Fruit fly (Drosophila melanogaster) whole organism, embryonic: ENCODE results near the gene CG10948.

Source experiments
- Atf3 ChIP-seq: fragments of 200-800 bp; sonication (Bioruptor generic); optimal IDR thresholded peaks from 3 replicates; lab custom pipeline; 2016; ENCODE audit warnings: missing biosample characterization, missing genetic modification characterization
- Awh ChIP-seq: fragments of 200-800 bp; sonication (Bioruptor generic); IDR thresholded peaks from 2 replicates; pipeline ENCODE4, ENCODE4 v1.3.6; 2022; ENCODE audit warnings: missing biosample characterization, missing genetic modification characterization
- Bgb ChIP-seq: fragments of 200-800 bp; sonication (Bioruptor generic); IDR thresholded peaks from 2 replicates; pipeline ENCODE4 v1.3.6; 2022; ENCODE audit warnings: missing biosample characterization, missing genetic modification characterization; ENCODE audit not compliant: partially characterized antibody
- CG12104 ChIP-seq: fragments of 200-800 bp; sonication (Bioruptor generic); optimal IDR thresholded peaks from 3 replicates; lab custom pipeline; 2016; ENCODE audit warnings: missing biosample characterization, missing genetic modification characterization
- CG12236 ChIP-seq: fragments of 200-800 bp; sonication (Bioruptor generic); optimal IDR thresholded peaks from 2 replicates; lab custom pipeline; 2016; ENCODE audit warnings: missing biosample characterization, missing genetic modification characterization
- CG13287 ChIP-seq: fragments of 200-800 bp; sonication (Bioruptor generic); IDR thresholded peaks from 2 replicates; pipeline ENCODE4 v1.3.6; 2022; ENCODE audit warnings: missing biosample characterization, missing genetic modification characterization; ENCODE audit not compliant: partially characterized antibody
- CG1529 ChIP-seq: fragments of 200-800 bp; sonication (Bioruptor generic); optimal IDR thresholded peaks from 3 replicates; lab custom pipeline; 2018; ENCODE audit warnings: missing biosample characterization, missing genetic modification characterization
- CG16813 ChIP-seq: fragments of 200-800 bp; sonication (Bioruptor generic); IDR thresholded peaks from 3 replicates; pipeline ENCODE4 v1.3.6; 2022; ENCODE audit warnings: missing biosample characterization, missing genetic modification characterization; ENCODE audit not compliant: partially characterized antibody
- CG34376 ChIP-seq: fragments of 200-800 bp; sonication (Bioruptor generic); optimal IDR thresholded peaks from 2 replicates; lab custom pipeline; 2018; ENCODE audit warnings: missing biosample characterization, mild to moderate bottlenecking, missing genetic modification characterization
- CG4328 ChIP-seq: fragments of 200-800 bp; sonication (Bioruptor generic); optimal IDR thresholded peaks from 3 replicates; lab custom pipeline; 2017; ENCODE audit warnings: missing biosample characterization, missing genetic modification reagents, missing genetic modification characterization
- CG4617 ChIP-seq: fragments of 200-800 bp; sonication (Bioruptor generic); optimal IDR thresholded peaks from 3 replicates; lab custom pipeline; 2016; ENCODE audit warnings: missing biosample characterization, missing genetic modification characterization, borderline replicate concordance
- CG4854 ChIP-seq: fragments of 200-800 bp; sonication (Bioruptor generic); optimal IDR thresholded peaks from 2 replicates; lab custom pipeline; 2016; ENCODE audit warnings: missing biosample characterization, missing genetic modification characterization, inconsistent platforms
- CG6813 ChIP-seq: fragments of 200-800 bp; sonication (Bioruptor generic); optimal IDR thresholded peaks from 2 replicates; lab custom pipeline; 2017; ENCODE audit warnings: missing biosample characterization, missing genetic modification characterization, mild to moderate bottlenecking, moderate library complexity, missing genetic modification reagents
- CG7963 ChIP-seq: fragments of 200-800 bp; sonication (Bioruptor generic); IDR thresholded peaks from 3 replicates; pipeline ENCODE4 v1.3.6; 2022; ENCODE audit warnings: missing biosample characterization, missing genetic modification characterization; ENCODE audit not compliant: partially characterized antibody
- CG8290 ChIP-seq, 3 experiments: fragments of 200-800 bp; sonication (Bioruptor generic); optimal IDR thresholded peaks; 2 replicates each; lab custom pipeline; 2016 to 2019; ENCODE audit warnings: missing biosample characterization in 3 of 3, missing genetic modification characterization in 3 of 3, mild to moderate bottlenecking in 2 of 3, moderate library complexity in 1 of 3
- CoRest ChIP-seq: fragments of 200-800 bp; sonication (Bioruptor generic); optimal IDR thresholded peaks from 3 replicates; lab custom pipeline; 2018; ENCODE audit warnings: missing biosample characterization, mild to moderate bottlenecking, missing genetic modification characterization, moderate library complexity
- Dip3 ChIP-seq: fragments of 200-800 bp; sonication (Bioruptor generic); optimal IDR thresholded peaks from 3 replicates; lab custom pipeline; 2016; ENCODE audit warnings: missing biosample characterization, missing genetic modification characterization
- ERR ChIP-seq: fragments of 200-800 bp; sonication (Bioruptor generic); optimal IDR thresholded peaks from 2 replicates; lab custom pipeline; 2016; ENCODE audit warnings: missing biosample characterization, missing genetic modification characterization
- Ets65A ChIP-seq: fragments of 200-800 bp; sonication (Bioruptor generic); peaks from one replicate; lab custom pipeline; 2016; ENCODE audit warnings: missing biosample characterization, missing genetic modification characterization
- Gug ChIP-seq: fragments of 200-800 bp; sonication (Bioruptor generic); IDR thresholded peaks from 4 replicates; pipeline ENCODE4 v1.3.6; 2022; ENCODE audit warnings: missing biosample characterization, missing genetic modification characterization
- Hr78 ChIP-seq, 2 experiments: fragments of 200-800 bp in 1 of 2; fragments of >200 bp in 1 of 2; sonication (Bioruptor generic) in 1 of 2; optimal IDR thresholded peaks; 2 replicates each; lab custom pipeline; 2017 to 2019; ENCODE audit warnings: missing biosample characterization in 2 of 2, missing genetic modification characterization in 2 of 2, mild to moderate bottlenecking in 1 of 2, moderate library complexity in 1 of 2
- MESR4 ChIP-seq: fragments of 200-800 bp; sonication (Bioruptor generic); optimal IDR thresholded peaks from 2 replicates; lab custom pipeline; 2018; ENCODE audit warnings: missing biosample characterization, mild to moderate bottlenecking, missing genetic modification characterization, moderate library complexity
- Max ChIP-seq: fragments of 200-800 bp; sonication (Bioruptor generic); optimal IDR thresholded peaks from 2 replicates; lab custom pipeline; 2016; ENCODE audit warnings: missing biosample characterization, mild to moderate bottlenecking, missing genetic modification characterization
- Nf-YC ChIP-seq: fragments of 200-800 bp; optimal IDR thresholded peaks from 3 replicates; lab custom pipeline; 2019; ENCODE audit warnings: missing biosample characterization, mild to moderate bottlenecking, missing genetic modification characterization, moderate library complexity
- Oli ChIP-seq: fragments of 200-800 bp; sonication (Bioruptor generic); optimal IDR thresholded peaks from 2 replicates; lab custom pipeline; 2018; ENCODE audit warnings: missing biosample characterization, mild to moderate bottlenecking, missing genetic modification characterization, moderate library complexity
- Vsx1 ChIP-seq: fragments of 200-800 bp; sonication (Bioruptor generic); optimal IDR thresholded peaks from 2 replicates; lab custom pipeline; 2017; ENCODE audit warnings: missing biosample characterization, mild to moderate bottlenecking, missing genetic modification characterization, missing genetic modification reagents
- al ChIP-seq: fragments of 200-800 bp; sonication (Bioruptor generic); IDR thresholded peaks from 2 replicates; pipeline ENCODE4 v1.3.6; 2022; ENCODE audit warnings: missing biosample characterization, missing genetic modification characterization
- bbx ChIP-seq: fragments of 200-800 bp; sonication (Bioruptor generic); IDR thresholded peaks from 2 replicates; pipeline ENCODE4 v1.3.6; 2022; ENCODE audit warnings: missing biosample characterization, missing genetic modification characterization; ENCODE audit not compliant: partially characterized antibody
- chn ChIP-seq: fragments of 200-800 bp; sonication (Bioruptor generic); optimal IDR thresholded peaks from 2 replicates; lab custom pipeline; 2016; ENCODE audit warnings: missing biosample characterization, missing genetic modification characterization
- crol ChIP-seq: fragments of 200-800 bp; sonication (Bioruptor generic); IDR thresholded peaks from 2 replicates; pipeline ENCODE4 v1.3.6; 2022; ENCODE audit warnings: missing biosample characterization, missing genetic modification characterization
- cwo ChIP-seq: fragments of 200-800 bp; sonication (Bioruptor generic); optimal IDR thresholded peaks from 3 replicates; lab custom pipeline; 2017; ENCODE audit warnings: missing biosample characterization, missing genetic modification characterization, mild to moderate bottlenecking, moderate library complexity, missing genetic modification reagents
- exex ChIP-seq: fragments of 200-800 bp; sonication (Bioruptor generic); optimal IDR thresholded peaks from 4 replicates; lab custom pipeline; 2018; ENCODE audit warnings: missing biosample characterization, mild to moderate bottlenecking, missing genetic modification characterization, moderate library complexity
- fd102C ChIP-seq: fragments of 200-800 bp; sonication (Bioruptor generic); optimal IDR thresholded peaks from 2 replicates; lab custom pipeline; 2018; ENCODE audit warnings: missing biosample characterization, mild to moderate bottlenecking, missing genetic modification characterization, moderate library complexity
- fd3F ChIP-seq: fragments of 200-800 bp; sonication (Bioruptor generic); optimal IDR thresholded peaks from 2 replicates; lab custom pipeline; 2018; ENCODE audit warnings: missing biosample characterization, mild to moderate bottlenecking, missing genetic modification characterization, moderate library complexity
- gce ChIP-seq: fragments of 200-800 bp; sonication (Bioruptor generic); IDR thresholded peaks from 3 replicates; pipeline ENCODE4 v1.3.6; 2022; ENCODE audit warnings: missing biosample characterization, missing genetic modification characterization
- gt ChIP-seq: fragments of 200-800 bp; sonication (Bioruptor generic); IDR thresholded peaks from 2 replicates; pipeline ENCODE4 v1.3.6; 2022; ENCODE audit warnings: missing biosample characterization, missing genetic modification characterization
- knrl ChIP-seq: fragments of 200-800 bp; sonication (Bioruptor generic); IDR thresholded peaks from 3 replicates; pipeline ENCODE4 v1.3.6; 2022; ENCODE audit warnings: missing biosample characterization, missing genetic modification characterization; ENCODE audit not compliant: partially characterized antibody
- lbe ChIP-seq: fragments of 200-800 bp; sonication (Bioruptor generic); optimal IDR thresholded peaks from 2 replicates; lab custom pipeline; 2016; ENCODE audit warnings: missing biosample characterization, mild to moderate bottlenecking, missing genetic modification characterization
- nerfin-1 ChIP-seq: fragments of 200-800 bp; sonication (Bioruptor generic); optimal IDR thresholded peaks from 3 replicates; lab custom pipeline; 2019; ENCODE audit warnings: missing biosample characterization, mild to moderate bottlenecking, missing genetic modification characterization, moderate library complexity
- pzg ChIP-seq: fragments of 200-800 bp; sonication (Bioruptor generic); optimal IDR thresholded peaks from 3 replicates; lab custom pipeline; 2018; ENCODE audit warnings: missing biosample characterization, mild to moderate bottlenecking, missing genetic modification characterization, moderate library complexity
- ro ChIP-seq: fragments of 200-800 bp; sonication (Bioruptor generic); IDR thresholded peaks from 2 replicates; pipeline ENCODE4 v1.3.6; 2022; ENCODE audit warnings: missing biosample characterization, missing genetic modification characterization
- run ChIP-seq: fragments of 200-800 bp; sonication (Bioruptor generic); optimal IDR thresholded peaks from 3 replicates; lab custom pipeline; 2018; ENCODE audit warnings: missing biosample characterization, mild to moderate bottlenecking, missing genetic modification characterization
- sqz ChIP-seq: fragments of 200-800 bp; sonication (Bioruptor generic); optimal IDR thresholded peaks from 3 replicates; lab custom pipeline; 2018; ENCODE audit warnings: missing biosample characterization, mild to moderate bottlenecking, missing genetic modification characterization
- sug ChIP-seq: fragments of 200-800 bp; optimal IDR thresholded peaks from 2 replicates; lab custom pipeline; 2019; ENCODE audit warnings: missing biosample characterization, mild to moderate bottlenecking, missing genetic modification characterization, moderate library complexity
- tna ChIP-seq: fragments of 200-800 bp; sonication (Bioruptor generic); IDR thresholded peaks from 2 replicates; pipeline ENCODE4 v1.3.6; 2022; ENCODE audit warnings: missing biosample characterization, missing genetic modification characterization; ENCODE audit not compliant: partially characterized antibody
- toy ChIP-seq: fragments of 200-800 bp; sonication (Bioruptor generic); IDR thresholded peaks from 2 replicates; pipeline ENCODE4 v1.3.6; 2022; ENCODE audit warnings: missing biosample characterization, missing genetic modification characterization
- zen2 ChIP-seq: fragments of 200-800 bp; sonication (Bioruptor generic); IDR thresholded peaks from 3 replicates; pipeline ENCODE4 v1.3.6; 2022; ENCODE audit warnings: missing biosample characterization, missing genetic modification characterization; ENCODE audit not compliant: partially characterized antibody

Gene CG10948

dm6 chr3L:12828532-12828931, 21.4 kb downstream of the CG10948 start (continued):
- no peak for TF ChIP-seq Max (GFP tag; lab: Kevin White, UChicago)
- no peak for TF ChIP-seq run (tag; lab: Kevin White, UChicago)
- no peak for TF ChIP-seq Vsx1
- peak; percentile 77 for TF ChIP-seq exex (tag; lab: Kevin White, UChicago)
- TF ChIP-seq Hr78 (GFP tag; optimal IDR thresholded peaks at IDR 0.05; lab: Kevin White, UChicago), result peak in 1 of 2 experiments; percentile 34
- TF ChIP-seq zen2, result no peak
- TF ChIP-seq nerfin-1 (tag; lab: Kevin White, UChicago), result no peak

DNA sequence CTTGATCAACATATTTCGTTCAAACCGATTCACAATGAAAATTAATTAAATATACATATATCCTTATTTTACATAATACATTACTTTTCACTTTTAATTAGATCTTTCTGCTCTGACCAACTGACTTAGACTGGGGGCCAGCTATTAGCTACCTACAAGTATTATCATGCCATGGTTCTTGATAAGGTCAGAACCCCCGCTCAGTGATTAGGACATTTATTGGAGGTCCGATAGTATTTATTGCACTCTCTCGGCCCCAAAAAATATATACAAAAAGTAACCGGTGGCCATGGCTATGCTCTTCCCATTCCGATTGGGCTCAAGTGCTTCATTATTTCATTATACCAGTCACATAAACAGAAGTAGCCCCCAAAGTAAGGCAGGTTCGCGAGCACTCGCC, 22.2 kb downstream of the CG10948 start:
- no peak for TF ChIP-seq fd102C (GFP tag; lab: Kevin White, UChicago)
- no peak for TF ChIP-seq lbe (GFP tag; lab: Kevin White, UChicago)
- no peak for TF ChIP-seq CG8290 (GFP tag; optimal IDR thresholded peaks at IDR 0.05; lab: Kevin White, UChicago)
- no peak for TF ChIP-seq CG8290 (tag; optimal IDR thresholded peaks at IDR 0.05; lab: Kevin White, UChicago)
- no peak for TF ChIP-seq CG1529 (GFP tag; lab: Kevin White, UChicago)
- peak; percentile 70 for TF ChIP-seq exex (tag; lab: Kevin White, UChicago)
- TF ChIP-seq crol (GFP tag; lab: Robert Waterston, UW), result no peak
- TF ChIP-seq chn (GFP tag; lab: Kevin White, UChicago), result no peak
- TF ChIP-seq CG4854 (GFP tag; lab: Kevin White, UChicago), result no peak
- TF ChIP-seq CG12236 (GFP tag; lab: Kevin White, UChicago), result no peak
- TF ChIP-seq CG34376 (GFP tag; lab: Kevin White, UChicago), result peak; percentile 20
- TF ChIP-seq cwo (GFP tag; lab: Kevin White, UChicago), result no peak
- peak; percentile 96 for TF ChIP-seq sug
- TF ChIP-seq fd3F, result no peak

DNA sequence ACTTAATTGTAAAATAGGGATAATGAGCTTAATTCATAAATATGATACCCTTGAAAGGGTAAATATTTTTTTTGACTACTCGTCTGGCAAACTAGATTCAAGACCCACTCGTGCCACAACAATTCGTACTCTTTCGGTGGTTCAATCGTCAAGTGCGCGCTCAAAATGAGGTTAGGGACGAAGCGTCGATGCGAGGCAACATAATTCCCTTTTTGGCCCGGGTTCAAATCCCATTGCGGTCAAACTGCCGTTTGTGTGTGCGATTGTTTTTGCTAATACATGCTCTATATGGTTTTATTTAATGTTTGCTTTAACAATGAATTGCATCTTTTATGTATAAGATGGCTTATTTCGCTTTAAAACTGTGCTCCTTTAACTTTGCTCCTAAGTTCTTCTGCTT, 34.2 kb downstream of the CG10948 start:
- TF ChIP-seq MESR4 (no peak), al (GFP tag; lab: Robert Waterston, UW) (no peak), Oli (no peak), gce (no peak), CG7963 (GFP tag; lab: Robert Waterston, UW) (peak; percentile 63; the same call in 2 of the 3 replicates), tna (GFP tag; lab: Robert Waterston, UW) (peak; percentile 56), CG6813 (GFP tag; lab: Kevin White, UChicago) (no peak), Gug (no peak), ro (no peak), Ets65A (GFP tag; lab: Kevin White, UChicago) (peak; percentile 75), Nf-YC (no peak), Atf3 (no peak), CG4617 (GFP tag; lab: Kevin White, UChicago) (no peak), Dip3 (GFP tag; lab: Kevin White, UChicago) (no peak), sqz (GFP tag; lab: Kevin White, UChicago) (no peak), CG16813 (peak; percentile 49; the same call in 2 of the 3 replicates), CG4328 (GFP tag; lab: Kevin White, UChicago) (no peak), toy (GFP tag; lab: Robert Waterston, UW) (no peak), bbx (GFP tag; lab: Robert Waterston, UW) (peak; percentile 51), ERR (GFP tag; lab: Kevin White, UChicago) (peak; percentile 48), knrl (GFP tag; lab: Robert Waterston, UW) (peak; percentile 36; the same call in 2 of the 3 replicates), Bgb (GFP tag; lab: Robert Waterston, UW) (peak; percentile 67), gt (GFP tag; lab: Robert Waterston, UW) (no peak), Awh (no peak), CoRest (tag; lab: Kevin White, UChicago) (no peak), CG12104 (no peak), pzg (GFP tag; lab: Kevin White, UChicago) (no peak), CG13287 (GFP tag; lab: Robert Waterston, UW) (no peak)
